Worm (Caenorhabditis elegans): ENCODE measurements around the gene itsn-1.

The itsn-1 gene

DNA sequence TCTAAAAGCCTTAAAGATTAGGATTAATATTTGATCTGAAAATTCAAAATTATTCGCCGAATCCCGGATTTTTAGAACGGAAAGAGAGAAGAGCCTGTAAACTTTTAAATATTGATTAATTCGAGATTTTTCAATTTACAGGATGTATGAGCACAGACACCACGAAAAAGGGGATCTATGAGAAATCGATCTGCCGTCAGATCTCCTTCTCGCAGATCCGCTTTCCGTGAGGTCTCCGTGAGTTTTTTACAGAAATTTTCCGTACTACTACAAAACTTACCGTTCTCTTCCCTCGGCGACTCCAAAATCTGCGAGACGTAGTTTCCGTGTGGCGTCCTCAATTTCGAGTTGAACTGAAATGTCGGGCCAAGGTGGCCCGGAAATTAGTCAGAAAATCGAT, 11.3 kb upstream of the itsn-1 start:
- TF ChIP-seq syd-9 (tag; optimal IDR thresholded peaks at IDR 0.05) (no peak), nhr-11 (tag; optimal IDR thresholded peaks at IDR 0.05) (no peak), elt-2 (tag; optimal IDR thresholded peaks at IDR 0.05) (peak; percentile 52), F13H6.1 (tag; optimal IDR thresholded peaks at IDR 0.05) (peak; percentile 18), eyg-1 (tag; optimal IDR thresholded peaks at IDR 0.05) (no peak), ceh-19 (GFP tag; optimal IDR thresholded peaks at IDR 0.05) (no peak), K02D7.2 (tag; optimal IDR thresholded peaks at IDR 0.05) (no peak), hlh-13 (GFP tag; optimal IDR thresholded peaks at IDR 0.05) (no peak), pha-2 (tag; optimal IDR thresholded peaks at IDR 0.05) (no peak), ref-2 (tag; optimal IDR thresholded peaks at IDR 0.05) (peak; percentile 52), tbx-2 (tag; optimal IDR thresholded peaks at IDR 0.05) (peak; percentile 94), Y22D7AL.16 (tag; optimal IDR thresholded peaks at IDR 0.05) (no peak), ztf-16 (tag; optimal IDR thresholded peaks at IDR 0.05) (no peak), C38D4.7 (GFP tag; optimal IDR thresholded peaks at IDR 0.05) (no peak), sdc-2 (tag; optimal IDR thresholded peaks at IDR 0.05) (no peak), ceh-14 (tag; optimal IDR thresholded peaks at IDR 0.05) (no peak), ets-4 (tag; optimal IDR thresholded peaks at IDR 0.05) (peak; percentile 46), pha-4 (tag; optimal IDR thresholded peaks at IDR 0.05) (no peak), ceh-34 (tag; optimal IDR thresholded peaks at IDR 0.05) (no peak), ahr-1 (tag; optimal IDR thresholded peaks at IDR 0.05) (peak; percentile 57), ama-1 (optimal IDR thresholded peaks at IDR 0.05) (no peak), ceh-6 (GFP tag; optimal IDR thresholded peaks at IDR 0.05) (no peak), pag-3 (tag; optimal IDR thresholded peaks at IDR 0.05; ENCODE audit: borderline replicate concordance) (no peak), ceh-2 (tag; optimal IDR thresholded peaks at IDR 0.05) (peak; percentile 71), T23F11.4 (GFP tag; optimal IDR thresholded peaks at IDR 0.05) (no peak), tbx-7 (tag; optimal IDR thresholded peaks at IDR 0.05) (peak; percentile 75), hlh-30 (tag; optimal IDR thresholded peaks at IDR 0.05; ENCODE audit: insufficient read depth) (no peak), C08G9.2 (tag; optimal IDR thresholded peaks at IDR 0.05) (peak; percentile 78), zip-5 (tag; optimal IDR thresholded peaks at IDR 0.05) (peak; percentile 80), unc-42 (tag; optimal IDR thresholded peaks at IDR 0.05) (no peak), pros-1 (tag; optimal IDR thresholded peaks at IDR 0.05) (no peak), che-1 (tag; optimal IDR thresholded peaks at IDR 0.05) (no peak), pat-9 (tag; optimal IDR thresholded peaks at IDR 0.05) (no peak), ceh-31 (tag; optimal IDR thresholded peaks at IDR 0.05) (peak; percentile 76), unc-55 (GFP tag; optimal IDR thresholded peaks at IDR 0.05) (no peak), lim-6 (tag; optimal IDR thresholded peaks at IDR 0.05) (peak; percentile 28), rnt-1 (tag; optimal IDR thresholded peaks at IDR 0.05) (peak; percentile 54), lin-11 (tag; optimal IDR thresholded peaks at IDR 0.05) (no peak), ceh-48 (tag; optimal IDR thresholded peaks at IDR 0.05) (no peak), unc-3 (GFP tag; conservative IDR thresholded peaks at IDR 0.05) (no peak), unc-3 (tag; optimal IDR thresholded peaks at IDR 0.05) (no peak), hlh-8 (tag; optimal IDR thresholded peaks at IDR 0.05) (peak; percentile 56), hlh-6 (tag; optimal IDR thresholded peaks at IDR 0.05) (no peak), elt-4 (tag; optimal IDR thresholded peaks at IDR 0.05) (no peak), pax-1 (tag; optimal IDR thresholded peaks at IDR 0.05) (no peak), fax-1 (tag; optimal IDR thresholded peaks at IDR 0.05) (peak; percentile 74), ceh-18 (tag; optimal IDR thresholded peaks at IDR 0.05) (no peak), nfya-1 (tag; optimal IDR thresholded peaks at IDR 0.05) (no peak), dmd-4 (tag; optimal IDR thresholded peaks at IDR 0.05; ENCODE audit: borderline replicate concordance) (peak; percentile 16), unc-86 (tag; optimal IDR thresholded peaks at IDR 0.05) (no peak)
